Fruit fly (Drosophila melanogaster) whole organism, embryonic: ENCODE data around the gene CG5056.

Experiments
- ATbp ChIP-seq: fragments of 200-800 bp; sonication (Bioruptor generic); optimal IDR thresholded peaks from 2 replicates; lab custom pipeline; 2017; ENCODE audit warnings: missing biosample characterization, mild to moderate bottlenecking, missing genetic modification characterization, missing genetic modification reagents
- Asciz ChIP-seq: fragments of 200-800 bp; sonication (Bioruptor generic); optimal IDR thresholded peaks from 2 replicates; lab custom pipeline; 2017; ENCODE audit warnings: missing biosample characterization, mild to moderate bottlenecking, missing genetic modification characterization, missing genetic modification reagents
- Blimp-1 ChIP-seq: fragments of 200-800 bp; sonication (Bioruptor generic); optimal IDR thresholded peaks from 3 replicates; lab custom pipeline; 2018; ENCODE audit warnings: missing biosample characterization, missing genetic modification characterization, mild to moderate bottlenecking, moderate library complexity, missing genetic modification reagents
- Bteb2 ChIP-seq: fragments of 200-800 bp; sonication (Bioruptor generic); optimal IDR thresholded peaks from 2 replicates; lab custom pipeline; 2016; ENCODE audit warnings: missing biosample characterization, missing genetic modification characterization
- CG10565 ChIP-seq: fragments of 200-800 bp; sonication (Bioruptor generic); optimal IDR thresholded peaks from 3 replicates; lab custom pipeline; 2016; ENCODE audit warnings: missing biosample characterization, mild to moderate bottlenecking, missing genetic modification characterization
- CG15514 ChIP-seq: fragments of 200-800 bp; sonication (Bioruptor generic); optimal IDR thresholded peaks from 3 replicates; lab custom pipeline; 2017; ENCODE audit warnings: missing biosample characterization, missing genetic modification characterization, mild to moderate bottlenecking, moderate library complexity, missing genetic modification reagents
- CG17328 ChIP-seq: fragments of 200-800 bp; sonication (Bioruptor generic); IDR thresholded peaks from 2 replicates; pipeline ENCODE4 v1.3.6; 2022; ENCODE audit warnings: missing biosample characterization, missing genetic modification characterization
- CG1792 ChIP-seq: fragments of 200-800 bp; sonication (Bioruptor generic); optimal IDR thresholded peaks from 2 replicates; lab custom pipeline; 2016; ENCODE audit warnings: missing biosample characterization, missing genetic modification characterization
- CG2678 ChIP-seq: fragments of 200-800 bp; sonication (Bioruptor generic); optimal IDR thresholded peaks from 3 replicates; lab custom pipeline; 2019; ENCODE audit warnings: missing biosample characterization, mild to moderate bottlenecking, missing genetic modification characterization, moderate library complexity
- CG2712 ChIP-seq: fragments of 200-800 bp; optimal IDR thresholded peaks from 3 replicates; lab custom pipeline; 2019; ENCODE audit warnings: missing biosample characterization, mild to moderate bottlenecking, missing genetic modification characterization, moderate library complexity
- CG30431 ChIP-seq: fragments of 200-800 bp; sonication (Bioruptor generic); optimal IDR thresholded peaks from 2 replicates; lab custom pipeline; 2017; ENCODE audit warnings: missing biosample characterization, missing genetic modification characterization
- CG31365 ChIP-seq: fragments of 200-800 bp; sonication (Bioruptor generic); optimal IDR thresholded peaks from 2 replicates; lab custom pipeline; 2018; ENCODE audit warnings: missing biosample characterization, mild to moderate bottlenecking, missing genetic modification characterization
- CG33213 ChIP-seq: fragments of 200-800 bp; sonication (Bioruptor generic); optimal IDR thresholded peaks from 3 replicates; lab custom pipeline; 2016; ENCODE audit warnings: missing biosample characterization, missing genetic modification characterization
- CG3995 ChIP-seq: fragments of 200-800 bp; sonication (Bioruptor generic); optimal IDR thresholded peaks from 3 replicates; lab custom pipeline; 2016; ENCODE audit warnings: missing biosample characterization, missing genetic modification characterization
- CG42726 ChIP-seq: fragments of 200-800 bp; sonication (Bioruptor generic); IDR thresholded peaks from 2 replicates; pipeline ENCODE4 v1.3.6; 2022; ENCODE audit warnings: missing biosample characterization, missing genetic modification characterization; ENCODE audit not compliant: partially characterized antibody
- CG4820 ChIP-seq: fragments of 200-800 bp; sonication (Bioruptor generic); optimal IDR thresholded peaks from 3 replicates; lab custom pipeline; 2016; ENCODE audit warnings: missing biosample characterization, missing genetic modification characterization
- CG6683 ChIP-seq: fragments of 200-800 bp; sonication (Bioruptor generic); optimal IDR thresholded peaks from 2 replicates; lab custom pipeline; 2017; ENCODE audit warnings: missing biosample characterization, mild to moderate bottlenecking, missing genetic modification characterization, missing genetic modification reagents
- CG7839 ChIP-seq: fragments of 200-800 bp; sonication (Bioruptor generic); optimal IDR thresholded peaks from 3 replicates; lab custom pipeline; 2018; ENCODE audit warnings: missing biosample characterization, mild to moderate bottlenecking, missing genetic modification characterization, moderate library complexity
- Chrac-16 ChIP-seq: fragments of 200-800 bp; sonication (Bioruptor generic); optimal IDR thresholded peaks from 3 replicates; lab custom pipeline; 2016; ENCODE audit warnings: missing biosample characterization, missing genetic modification characterization
- Dll ChIP-seq: fragments of 200-800 bp; sonication (Bioruptor generic); IDR thresholded peaks from 4 replicates; pipeline ENCODE4 v1.3.6; 2022; ENCODE audit warnings: missing biosample characterization, missing genetic modification characterization; ENCODE audit not compliant: partially characterized antibody
- Doc3 ChIP-seq: fragments of 200-800 bp; sonication (Bioruptor generic); IDR thresholded peaks from 3 replicates; pipeline ENCODE4 v1.3.6; 2022; ENCODE audit warnings: missing biosample characterization, missing genetic modification characterization; ENCODE audit not compliant: partially characterized antibody
- Fer3 ChIP-seq: fragments of 200-800 bp; sonication (Bioruptor generic); optimal IDR thresholded peaks from 2 replicates; lab custom pipeline; 2018; ENCODE audit warnings: missing biosample characterization, mild to moderate bottlenecking, missing genetic modification characterization, moderate library complexity
- Gug ChIP-seq: fragments of 200-800 bp; sonication (Bioruptor generic); IDR thresholded peaks from 4 replicates; pipeline ENCODE4 v1.3.6; 2022; ENCODE audit warnings: missing biosample characterization, missing genetic modification characterization
- HLHmδ ChIP-seq: fragments of 200-800 bp; sonication (Bioruptor generic); optimal IDR thresholded peaks from 2 replicates; lab custom pipeline; 2018; ENCODE audit warnings: missing biosample characterization, mild to moderate bottlenecking, missing genetic modification characterization, moderate library complexity
- HmgZ ChIP-seq: fragments of 200-800 bp; sonication (Bioruptor generic); optimal IDR thresholded peaks from 2 replicates; lab custom pipeline; 2018; ENCODE audit warnings: missing biosample characterization, mild to moderate bottlenecking, missing genetic modification characterization
- Kr ChIP-seq: fragments of 200-800 bp; sonication (Bioruptor generic); optimal IDR thresholded peaks from 2 replicates; lab custom pipeline; 2017; ENCODE audit warnings: missing biosample characterization, mild to moderate bottlenecking, missing genetic modification characterization
- Lhr ChIP-seq: fragments of 200-800 bp; sonication (Bioruptor generic); optimal IDR thresholded peaks from 3 replicates; lab custom pipeline; 2017; ENCODE audit warnings: mild to moderate bottlenecking, missing biosample characterization, missing genetic modification reagents, missing genetic modification characterization
- NFAT ChIP-seq: fragments of 200-800 bp; sonication (Bioruptor generic); IDR thresholded peaks from 2 replicates; pipeline ENCODE4 v1.3.6; 2022; ENCODE audit warnings: missing biosample characterization, missing genetic modification characterization
- Nf-YA ChIP-seq: fragments of 200-800 bp; sonication (Bioruptor generic); IDR thresholded peaks from 2 replicates; pipeline ENCODE4 v1.3.6; 2022; ENCODE audit warnings: missing biosample characterization, missing genetic modification characterization
- Nf-YC ChIP-seq: fragments of 200-800 bp; optimal IDR thresholded peaks from 3 replicates; lab custom pipeline; 2019; ENCODE audit warnings: missing biosample characterization, mild to moderate bottlenecking, missing genetic modification characterization, moderate library complexity
- Ptx1 ChIP-seq: fragments of 200-800 bp; sonication (Bioruptor generic); IDR thresholded peaks from 2 replicates; pipeline ENCODE4 v1.3.6; 2022; ENCODE audit warnings: missing biosample characterization, missing genetic modification characterization
- Sin3A ChIP-seq: fragments of >200 bp; optimal IDR thresholded peaks from 2 replicates; lab custom pipeline; 2018
- TFAM ChIP-seq: fragments of 200-800 bp; sonication (Bioruptor generic); optimal IDR thresholded peaks from 2 replicates; lab custom pipeline; 2017; ENCODE audit warnings: missing biosample characterization, missing genetic modification characterization, inconsistent platforms
- cad ChIP-seq: fragments of >200 bp; optimal IDR thresholded peaks from 2 replicates; lab custom pipeline; 2017; ENCODE audit warnings: missing biosample characterization, missing genetic modification characterization
- cas ChIP-seq: fragments of 200-800 bp; sonication (Bioruptor generic); IDR thresholded peaks from 2 replicates; pipeline ENCODE4 v1.3.6; 2022; ENCODE audit warnings: missing biosample characterization, missing genetic modification characterization
- chn ChIP-seq: fragments of 200-800 bp; sonication (Bioruptor generic); optimal IDR thresholded peaks from 2 replicates; lab custom pipeline; 2016; ENCODE audit warnings: missing biosample characterization, missing genetic modification characterization
- crc ChIP-seq: fragments of 200-800 bp; sonication (Bioruptor generic); optimal IDR thresholded peaks from 2 replicates; lab custom pipeline; 2016; ENCODE audit warnings: missing biosample characterization, missing genetic modification characterization
- danr ChIP-seq: fragments of 200-800 bp; sonication (Bioruptor generic); IDR thresholded peaks from 2 replicates; pipeline ENCODE4 v1.3.6; 2022; ENCODE audit warnings: missing biosample characterization, missing genetic modification characterization
- dmrt11E ChIP-seq: fragments of 200-800 bp; sonication (Bioruptor generic); optimal IDR thresholded peaks from 3 replicates; lab custom pipeline; 2018; ENCODE audit warnings: missing biosample characterization, mild to moderate bottlenecking, missing genetic modification characterization, moderate library complexity
- dysf ChIP-seq: fragments of 200-800 bp; sonication (Bioruptor generic); IDR thresholded peaks from 3 replicates; pipeline ENCODE4 v1.3.6; 2022; ENCODE audit warnings: missing biosample characterization, missing genetic modification characterization
- fd102C ChIP-seq: fragments of 200-800 bp; sonication (Bioruptor generic); optimal IDR thresholded peaks from 2 replicates; lab custom pipeline; 2018; ENCODE audit warnings: missing biosample characterization, mild to moderate bottlenecking, missing genetic modification characterization, moderate library complexity
- ftz-f1 ChIP-seq: fragments of 200-800 bp; sonication (Bioruptor generic); optimal IDR thresholded peaks from 2 replicates; lab custom pipeline; 2016; ENCODE audit warnings: missing biosample characterization, missing genetic modification characterization
- gce ChIP-seq: fragments of 200-800 bp; sonication (Bioruptor generic); IDR thresholded peaks from 3 replicates; pipeline ENCODE4 v1.3.6; 2022; ENCODE audit warnings: missing biosample characterization, missing genetic modification characterization
- pfk ChIP-seq: fragments of 200-800 bp; sonication (Bioruptor generic); optimal IDR thresholded peaks from 2 replicates; lab custom pipeline; 2018; ENCODE audit warnings: missing biosample characterization, mild to moderate bottlenecking, missing genetic modification characterization, moderate library complexity
- scrt ChIP-seq: fragments of 200-800 bp; sonication (Bioruptor generic); optimal IDR thresholded peaks from 2 replicates; lab custom pipeline; 2018; ENCODE audit warnings: missing biosample characterization, mild to moderate bottlenecking, missing genetic modification characterization, moderate library complexity
- slp2 ChIP-seq: fragments of 200-800 bp; sonication (Bioruptor generic); optimal IDR thresholded peaks from 2 replicates; lab custom pipeline; 2016; ENCODE audit warnings: missing biosample characterization, missing genetic modification characterization
- so ChIP-seq: fragments of 200-800 bp; sonication (Bioruptor generic); IDR thresholded peaks from 3 replicates; pipeline ENCODE4 v1.3.6; 2022; ENCODE audit warnings: missing biosample characterization, missing genetic modification characterization
- stc ChIP-seq: fragments of 200-800 bp; sonication (Bioruptor generic); IDR thresholded peaks from 2 replicates; pipeline ENCODE4 v1.3.6; 2022; ENCODE audit warnings: missing biosample characterization, missing genetic modification characterization
- ttk ChIP-seq: fragments of 200-800 bp; sonication (Bioruptor generic); IDR thresholded peaks from 2 replicates; pipeline ENCODE4 v2.1.2; 2022; ENCODE audit warnings: missing biosample characterization, missing genetic modification characterization
- usp ChIP-seq: fragments of >200 bp; optimal IDR thresholded peaks from 2 replicates; lab custom pipeline; 2017; ENCODE audit warnings: missing biosample characterization, missing genetic modification characterization
- wek ChIP-seq: fragments of 200-800 bp; sonication (Bioruptor generic); optimal IDR thresholded peaks from 3 replicates; lab custom pipeline; 2018; ENCODE audit warnings: missing biosample characterization, mild to moderate bottlenecking, missing genetic modification characterization, moderate library complexity

CG5056 gene

DNA sequence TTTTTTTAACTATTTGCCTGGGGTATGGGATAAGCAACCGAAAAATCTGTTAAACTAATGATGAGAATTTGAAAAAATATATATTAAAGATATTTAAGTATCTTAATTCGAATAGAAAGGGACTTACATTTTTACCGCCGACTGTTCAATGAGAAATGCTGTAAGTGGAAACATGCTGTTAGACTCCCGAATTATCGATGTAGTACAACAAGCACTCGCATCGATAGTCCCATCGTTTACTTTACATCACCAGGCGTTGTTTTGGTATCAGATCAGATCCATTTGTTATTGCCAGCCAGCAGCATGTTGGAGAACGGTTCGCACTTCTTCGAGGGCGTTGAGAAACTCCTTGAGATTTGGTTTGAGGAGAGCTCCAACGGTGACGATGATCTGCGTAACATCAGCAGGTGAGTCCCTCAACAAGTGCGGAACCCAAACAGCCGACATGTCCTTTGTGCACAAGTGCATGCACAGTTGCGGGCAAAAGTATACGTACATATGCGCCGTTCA lies 27.2 kb upstream of the CG5056 start, which contains the start of gene SamDC (continued):
- TF ChIP-seq cas (GFP tag; lab: Robert Waterston, UW): 0 out of 2 replicates have a peak, but pooled peaks have one; percentile 13
- TF ChIP-seq CG30431 (GFP tag; lab: Kevin White, UChicago): no peak
- TF ChIP-seq CG2678 (tag; lab: Kevin White, UChicago): peak; percentile 33
- TF ChIP-seq Asciz: no peak
- peak; percentile 46 for TF ChIP-seq HLHmδ (GFP tag; lab: Kevin White, UChicago)
- no peak for TF ChIP-seq CG10565 (GFP tag; lab: Kevin White, UChicago)
- no peak for TF ChIP-seq Bteb2 (GFP tag; lab: Kevin White, UChicago)
- TF ChIP-seq CG7839 (tag; lab: Kevin White, UChicago): peak; percentile 52
- TF ChIP-seq ftz-f1 (GFP tag; lab: Kevin White, UChicago): no peak
- no peak; the same call in 1 of the 2 replicates for TF ChIP-seq ttk (GFP tag; lab: Robert Waterston, UW)
- TF ChIP-seq stc (GFP tag; lab: Robert Waterston, UW): peak; percentile 64; the same call in 1 of the 2 replicates
- TF ChIP-seq ATbp (GFP tag; lab: Kevin White, UChicago): no peak
- no peak for TF ChIP-seq danr (GFP tag; lab: Robert Waterston, UW)
- TF ChIP-seq Nf-YC: no peak
- TF ChIP-seq Blimp-1 (GFP tag; lab: Kevin White, UChicago): no peak
- TF ChIP-seq NFAT (GFP tag; lab: Robert Waterston, UW): peak; percentile 71; the same call in 1 of the 2 replicates
- TF ChIP-seq Chrac-16: no peak
- peak; percentile 8 for TF ChIP-seq CG3995 (GFP tag; lab: Kevin White, UChicago)
- peak; percentile 53 for TF ChIP-seq CG2712 (tag; lab: Kevin White, UChicago)
- TF ChIP-seq pfk: peak; percentile 61
- TF ChIP-seq CG1792: no peak
- TF ChIP-seq HmgZ: peak; percentile 59
- peak; percentile 59; the same call in 1 of the 3 replicates for TF ChIP-seq dysf (GFP tag; lab: Robert Waterston, UW)
- peak; percentile 10 for TF ChIP-seq chn (GFP tag; lab: Kevin White, UChicago)
- peak; percentile 46 for TF ChIP-seq scrt
- TF ChIP-seq CG6683: no peak
- TF ChIP-seq crc (GFP tag; lab: Kevin White, UChicago): no peak
- peak; percentile 13 for TF ChIP-seq wek (GFP tag; lab: Kevin White, UChicago)
- TF ChIP-seq so: no peak
- TF ChIP-seq gce: no peak
- TF ChIP-seq Ptx1 (GFP tag; lab: Robert Waterston, UW): peak; percentile 44
- TF ChIP-seq Lhr (GFP tag; lab: Kevin White, UChicago): peak; percentile 79
- no peak for TF ChIP-seq Nf-YA (GFP tag; lab: Robert Waterston, UW)
- no peak for TF ChIP-seq CG4820 (GFP tag; lab: Kevin White, UChicago)
- no peak for TF ChIP-seq usp (GFP tag; lab: Kevin White, UChicago)
- TF ChIP-seq CG42726 (GFP tag; lab: Robert Waterston, UW): peak; percentile 82; the same call in 1 of the 2 replicates
- TF ChIP-seq TFAM (GFP tag; lab: Kevin White, UChicago): no peak
- no peak for TF ChIP-seq cad (GFP tag; lab: Kevin White, UChicago)
- peak; percentile 24; the same call in 1 of the 2 replicates for TF ChIP-seq CG17328 (GFP tag; lab: Robert Waterston, UW)
- peak; percentile 34 for TF ChIP-seq CG33213 (GFP tag; lab: Kevin White, UChicago)
- TF ChIP-seq fd102C: no peak
- TF ChIP-seq CG31365 (tag; lab: Kevin White, UChicago): no peak
- TF ChIP-seq dmrt11E: peak; percentile 38
- TF ChIP-seq Kr (GFP tag; lab: Kevin White, UChicago): no peak
- TF ChIP-seq Gug (GFP tag; lab: Robert Waterston, UW): no peak
- no peak for TF ChIP-seq slp2
- peak; percentile 10 for TF ChIP-seq Sin3A
- TF ChIP-seq CG15514: peak; percentile 80
- TF ChIP-seq Fer3 (tag; lab: Kevin White, UChicago): peak; percentile 34
- TF ChIP-seq Doc3 (GFP tag; lab: Robert Waterston, UW): peak; percentile 68
- TF ChIP-seq Dll (GFP tag; lab: Robert Waterston, UW): peak; percentile 77
